Worm (Caenorhabditis elegans) whole organism, L2 larva: Measurements from ENCODE around the gene algn-6.

Experiments used
- C34F6.9 ChIP-seq: fragments of 150-350 bp; optimal IDR thresholded peaks from 2 replicates; lab custom pipeline; 2014; ENCODE audit warnings: missing biosample characterization, missing genetic modification characterization
- F13H6.1 ChIP-seq: sonication (generic microtip); optimal IDR thresholded peaks from 2 replicates; lab custom pipeline; 2016; ENCODE audit warnings: missing genetic modification characterization, missing compliant biosample characterization
- R02D3.7 ChIP-seq: fragments of 150-350 bp; optimal IDR thresholded peaks from 2 replicates; lab custom pipeline; 2014; ENCODE audit warnings: missing biosample characterization, missing genetic modification characterization
- Y55F3AM.14 ChIP-seq: fragments of 200-800 bp; sonication (Bioruptor generic); optimal IDR thresholded peaks from 2 replicates; lab custom pipeline; 2018; ENCODE audit warnings: mild to moderate bottlenecking, missing genetic modification characterization, missing compliant biosample characterization
- ZK546.5 ChIP-seq: sonication (generic microtip); optimal IDR thresholded peaks from 2 replicates; lab custom pipeline; 2017; ENCODE audit warnings: missing biosample characterization, missing genetic modification characterization
- alr-1 ChIP-seq: fragments of 150-350 bp; optimal IDR thresholded peaks from 2 replicates; lab custom pipeline; 2014; ENCODE audit warnings: missing biosample characterization, missing genetic modification characterization
- aly-2 ChIP-seq: fragments of 150-350 bp; optimal IDR thresholded peaks from 2 replicates; lab custom pipeline; 2014; ENCODE audit warnings: missing biosample characterization, missing genetic modification characterization
- ama-1 ChIP-seq: fragments of 150-350 bp; optimal IDR thresholded peaks from 2 replicates; lab custom pipeline; 2018; ENCODE audit warnings: inconsistent platforms
- blmp-1 ChIP-seq: sonication (generic microtip); optimal IDR thresholded peaks from 2 replicates; lab custom pipeline; 2017; ENCODE audit warnings: missing genetic modification characterization, mild to moderate bottlenecking, missing compliant biosample characterization, antibody characterized with exemption, moderate library complexity; ENCODE audit not compliant: insufficient read depth
- crh-2 ChIP-seq: sonication (generic microtip); optimal IDR thresholded peaks from 2 replicates; lab custom pipeline; 2017; ENCODE audit warnings: missing biosample characterization, missing genetic modification characterization
- egl-27 ChIP-seq: sonication (generic microtip); optimal IDR thresholded peaks from 3 replicates; lab custom pipeline; 2017; ENCODE audit warnings: missing biosample characterization, missing genetic modification reagents, missing genetic modification characterization
- elt-1 ChIP-seq: fragments of 150-350 bp; optimal IDR thresholded peaks from 2 replicates; lab custom pipeline; 2014; ENCODE audit warnings: missing biosample characterization, missing genetic modification characterization
- fos-1 ChIP-seq: fragments of 150-350 bp; optimal IDR thresholded peaks from 2 replicates; lab custom pipeline; 2014; ENCODE audit warnings: missing biosample characterization, missing genetic modification characterization
- gmeb-1 ChIP-seq: fragments of 150-350 bp; optimal IDR thresholded peaks from 2 replicates; lab custom pipeline; 2014; ENCODE audit warnings: missing biosample characterization, missing genetic modification characterization
- lin-11 ChIP-seq: fragments of 150-350 bp; sonication (generic microtip); optimal IDR thresholded peaks from 2 replicates; lab custom pipeline; 2014; ENCODE audit warnings: missing biosample characterization, missing genetic modification characterization, inconsistent platforms, mixed read lengths
- lin-13 ChIP-seq: fragments of 150-350 bp; optimal IDR thresholded peaks from 2 replicates; lab custom pipeline; 2014; ENCODE audit warnings: missing biosample characterization, missing genetic modification reagents, missing genetic modification characterization
- lin-39 ChIP-seq: fragments of 150-350 bp; optimal IDR thresholded peaks from 2 replicates; lab custom pipeline; 2014; ENCODE audit warnings: missing biosample characterization, missing genetic modification reagents, missing genetic modification characterization
- lsy-2 ChIP-seq, 2 experiments: fragments of 150-350 bp in 1 of 2; sonication (generic microtip) in 1 of 2; optimal IDR thresholded peaks; 2 replicates each; lab custom pipeline; 2014 to 2017; ENCODE audit warnings: missing biosample characterization in 2 of 2, missing genetic modification characterization in 2 of 2
- mab-5 ChIP-seq: fragments of 150-350 bp; optimal IDR thresholded peaks from 2 replicates; lab custom pipeline; 2014; ENCODE audit warnings: missing biosample characterization, missing genetic modification characterization
- mbf-1 ChIP-seq: sonication (generic microtip); optimal IDR thresholded peaks from 2 replicates; lab custom pipeline; 2017; ENCODE audit warnings: missing biosample characterization, missing genetic modification characterization
- nhr-12 ChIP-seq: fragments of 150-350 bp; optimal IDR thresholded peaks from 2 replicates; lab custom pipeline; 2014; ENCODE audit warnings: missing biosample characterization, missing genetic modification characterization
- nhr-129 ChIP-seq: fragments of 150-350 bp; optimal IDR thresholded peaks from 2 replicates; lab custom pipeline; 2014; ENCODE audit warnings: missing biosample characterization, missing genetic modification characterization
- nhr-21 ChIP-seq: fragments of 150-350 bp; optimal IDR thresholded peaks from 2 replicates; lab custom pipeline; 2014; ENCODE audit warnings: missing biosample characterization, missing genetic modification characterization
- nhr-237 ChIP-seq: fragments of 150-350 bp; optimal IDR thresholded peaks from 2 replicates; lab custom pipeline; 2014; ENCODE audit warnings: missing biosample characterization, missing genetic modification characterization
- nhr-6 ChIP-seq: fragments of 150-350 bp; optimal IDR thresholded peaks from 2 replicates; lab custom pipeline; 2014; ENCODE audit warnings: missing biosample characterization, missing genetic modification characterization
- nhr-77 ChIP-seq: fragments of 150-350 bp; optimal IDR thresholded peaks from 2 replicates; lab custom pipeline; 2014; ENCODE audit warnings: missing biosample characterization, missing genetic modification characterization
- peb-1 ChIP-seq: fragments of 150-350 bp; optimal IDR thresholded peaks from 2 replicates; lab custom pipeline; 2014; ENCODE audit warnings: missing biosample characterization, missing genetic modification characterization
- sma-3 ChIP-seq: sonication (generic microtip); optimal IDR thresholded peaks from 2 replicates; lab custom pipeline; 2016; ENCODE audit warnings: missing genetic modification reagents, missing genetic modification characterization, missing compliant biosample characterization
- sma-9 ChIP-seq, 2 experiments: fragments of 150-350 bp in 1 of 2; sonication (generic microtip) in 1 of 2; optimal IDR thresholded peaks; 2 replicates each; lab custom pipeline; 2014 to 2016; ENCODE audit warnings: missing genetic modification characterization in 2 of 2, mild to moderate bottlenecking in 1 of 2, missing biosample characterization in 1 of 2, missing compliant biosample characterization in 1 of 2, missing genetic modification reagents in 1 of 2, moderate library complexity in 1 of 2
- snpc-4 ChIP-seq: fragments of 150-350 bp; optimal IDR thresholded peaks from 2 replicates; lab custom pipeline; 2014; ENCODE audit warnings: missing biosample characterization, missing genetic modification characterization
- unc-55 ChIP-seq: fragments of 150-350 bp; sonication (generic microtip); optimal IDR thresholded peaks from 3 replicates; lab custom pipeline; 2014; ENCODE audit warnings: missing biosample characterization, missing genetic modification reagents, missing genetic modification characterization
- unc-62 ChIP-seq: fragments of 150-350 bp; optimal IDR thresholded peaks from 2 replicates; lab custom pipeline; 2014; ENCODE audit warnings: missing biosample characterization, missing genetic modification reagents, missing genetic modification characterization

algn-6 gene

DNA sequence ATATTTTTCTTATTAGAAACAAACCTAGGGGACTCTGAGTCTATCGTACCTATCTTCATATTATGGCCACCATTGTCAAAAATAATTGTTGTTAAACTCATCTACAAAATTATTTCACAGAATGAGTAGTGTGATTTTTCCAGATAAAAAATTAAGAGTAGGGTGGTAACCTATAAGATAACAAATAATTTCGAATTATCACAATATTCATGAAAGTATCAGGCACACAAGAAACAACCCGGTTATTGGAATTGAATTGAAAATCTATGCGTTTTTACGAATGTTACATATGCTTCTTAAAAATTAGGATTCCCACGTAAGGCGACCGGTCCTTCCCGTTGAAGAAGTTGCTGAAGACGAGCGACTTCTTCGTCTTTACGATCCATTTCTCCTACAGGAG is 2.4 kb upstream of the algn-6 start, which contains the start of gene arp-6:
arp-6 (minus strand) TSS at position 101 of the 400 bp plus-strand sequence.
- no peak for TF ChIP-seq nhr-12 (tag; lab: Kevin White, UChicago)
- no peak for TF ChIP-seq snpc-4 (tag; lab: Kevin White, UChicago)
- TF ChIP-seq nhr-237: no peak
- TF ChIP-seq mab-5 (tag; lab: Kevin White, UChicago): no peak
- TF ChIP-seq aly-2: no peak
- no peak for TF ChIP-seq F13H6.1 (tag; lab: Kevin White, UChicago)
- no peak for TF ChIP-seq lsy-2 (tag; optimal IDR thresholded peaks at IDR 0.05; lab: Kevin White, UChicago)
- TF ChIP-seq sma-3 (GFP tag; lab: Kevin White, UChicago): no peak
- no peak for TF ChIP-seq gmeb-1 (tag; lab: Kevin White, UChicago)
- TF ChIP-seq nhr-21 (tag; lab: Kevin White, UChicago): no peak
- no peak for TF ChIP-seq unc-62
- TF ChIP-seq ZK546.5 (tag; lab: Kevin White, UChicago): no peak
- TF ChIP-seq crh-2 (tag; lab: Kevin White, UChicago): no peak
- TF ChIP-seq lin-39: no peak
- TF ChIP-seq sma-9 (GFP tag; optimal IDR thresholded peaks at IDR 0.05; lab: Kevin White, UChicago): no peak
- no peak for TF ChIP-seq sma-9 (tag; optimal IDR thresholded peaks at IDR 0.05; lab: Kevin White, UChicago)
- no peak for TF ChIP-seq C34F6.9
- no peak for TF ChIP-seq unc-55 (GFP tag; lab: Kevin White, UChicago)
- no peak for TF ChIP-seq elt-1 (tag; lab: Kevin White, UChicago)
- TF ChIP-seq nhr-129: no peak
- TF ChIP-seq, all 48 proteins: peak for 0

DNA sequence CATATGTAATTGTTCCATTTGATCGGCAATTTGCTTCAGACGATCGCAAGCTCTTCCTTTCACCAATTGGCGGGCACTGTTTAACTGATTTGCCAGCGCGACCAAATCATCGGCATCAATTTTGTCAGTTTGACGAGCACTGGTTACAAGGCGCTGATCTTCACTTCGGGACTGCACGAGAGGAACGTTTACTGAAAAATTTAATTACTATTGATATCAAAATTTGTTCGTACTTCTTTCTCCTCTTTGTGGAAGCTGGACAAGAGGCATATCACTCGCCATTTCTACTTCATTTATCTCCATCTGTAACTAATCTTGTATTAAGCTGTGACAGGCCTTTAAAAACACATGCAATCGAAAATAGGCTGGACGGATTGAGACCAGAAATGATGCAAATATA is 1.7 kb upstream of the algn-6 start, which contains the start of gene C08B11.9:
C08B11.9 (minus strand) TSS at position 307 of the 400 bp plus-strand sequence.
- no peak for TF ChIP-seq egl-27 (tag; lab: Kevin White, UChicago)
- no peak for TF ChIP-seq Y55F3AM.14 (GFP tag; lab: Kevin White, UChicago)

DNA sequence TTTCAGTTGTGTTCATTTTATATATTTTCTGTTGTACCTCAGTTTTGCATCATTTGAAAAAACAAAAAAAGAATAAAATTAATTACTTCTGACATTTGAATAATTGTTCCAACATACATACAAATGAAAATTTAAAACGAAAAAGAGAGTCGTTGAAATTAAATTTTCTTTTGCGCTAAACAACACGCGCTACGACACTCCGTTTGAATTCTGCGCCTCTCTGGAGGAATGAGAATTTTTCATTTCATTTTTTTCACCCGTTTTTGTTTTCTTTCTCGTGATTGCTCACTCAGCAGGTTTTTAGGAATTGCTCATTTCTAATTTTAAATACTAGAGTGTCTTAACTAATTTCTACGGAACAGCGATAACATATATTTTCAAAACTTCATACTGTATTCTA is 2.0 kb downstream of the algn-6 start:
- TF ChIP-seq nhr-12 (tag; lab: Kevin White, UChicago) (no peak), nhr-129 (peak; percentile 38), R02D3.7 (no peak), alr-1 (no peak), unc-55 (GFP tag; lab: Kevin White, UChicago) (peak; percentile 67), lsy-2 (tag; optimal IDR thresholded peaks at IDR 0.05; lab: Kevin White, UChicago) (peak in 1 of 2 experiments; percentile 69), lin-13 (peak; percentile 34), C34F6.9 (peak; percentile 66)
- TF ChIP-seq, all 48 proteins: peak for 5

DNA sequence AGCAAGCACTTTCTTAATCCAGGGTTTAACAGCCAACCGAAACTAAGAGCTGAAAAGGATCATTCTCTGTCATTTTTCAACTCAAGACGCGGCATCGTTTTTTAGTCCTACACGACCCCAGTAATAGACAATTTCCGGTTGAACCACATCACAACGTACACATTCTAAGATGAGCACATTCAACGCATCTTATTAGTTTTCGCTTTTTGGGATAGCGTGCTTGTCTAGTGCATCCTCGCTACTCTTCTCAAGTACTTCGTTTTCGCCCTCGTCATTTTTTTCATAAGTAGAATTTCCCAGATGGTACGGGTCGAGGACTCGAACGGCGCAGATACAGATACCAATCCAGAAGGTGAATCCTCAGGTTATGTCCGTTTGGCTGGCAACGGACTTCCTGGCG is 2.7 kb downstream of the algn-6 start, which contains the start of gene T05H10.1:
T05H10.1 (plus strand) TSS at position 301 of the 400 bp plus-strand sequence.
- TF ChIP-seq blmp-1 (tag; lab: Kevin White, UChicago): no peak
- TF ChIP-seq mbf-1 (tag; lab: Kevin White, UChicago): no peak
- no peak for TF ChIP-seq F13H6.1 (tag; lab: Kevin White, UChicago)
- no peak for TF ChIP-seq fos-1
- no peak for TF ChIP-seq nhr-237
- TF ChIP-seq sma-3 (GFP tag; lab: Kevin White, UChicago): no peak
- TF ChIP-seq nhr-12 (tag; lab: Kevin White, UChicago): no peak
- no peak for TF ChIP-seq unc-62
- no peak for TF ChIP-seq aly-2
- TF ChIP-seq crh-2 (tag; lab: Kevin White, UChicago): no peak
- TF ChIP-seq peb-1: no peak
- no peak for TF ChIP-seq lin-39

DNA sequence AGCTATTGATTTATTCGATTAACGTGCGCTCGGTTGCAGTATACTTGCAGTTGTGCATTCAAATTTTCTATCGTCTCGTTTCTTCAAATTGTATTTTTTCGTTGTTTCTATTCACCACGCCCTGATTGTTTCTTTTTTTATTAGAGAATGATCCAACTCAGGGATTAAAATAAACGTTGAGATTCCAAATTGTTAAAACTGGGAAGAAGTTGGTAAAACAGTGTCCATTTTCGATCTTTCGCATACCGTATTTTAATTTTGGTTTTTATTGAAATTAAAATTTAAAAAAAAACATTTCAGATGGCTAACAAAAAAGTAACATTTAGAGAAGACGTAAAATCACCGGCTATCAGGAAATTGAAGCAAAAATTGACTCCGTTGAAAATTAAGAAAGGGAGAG is 7.7 kb downstream of the algn-6 start, which contains the start of gene apn-1:
apn-1 (plus strand) TSS at position 301 of the 400 bp plus-strand sequence.
- no peak for TF ChIP-seq snpc-4 (tag; lab: Kevin White, UChicago)
- TF ChIP-seq nhr-237: no peak
- no peak for TF ChIP-seq mab-5 (tag; lab: Kevin White, UChicago)
- no peak for TF ChIP-seq nhr-77 (tag; lab: Kevin White, UChicago)
- TF ChIP-seq lin-13: no peak
- no peak for TF ChIP-seq mbf-1 (tag; lab: Kevin White, UChicago)
- TF ChIP-seq ama-1 (lab: Kevin White, UChicago): no peak
- TF ChIP-seq aly-2: no peak
- TF ChIP-seq gmeb-1 (tag; lab: Kevin White, UChicago): no peak
- no peak for TF ChIP-seq egl-27 (tag; lab: Kevin White, UChicago)
- no peak for TF ChIP-seq sma-9 (GFP tag; optimal IDR thresholded peaks at IDR 0.05; lab: Kevin White, UChicago)
- TF ChIP-seq sma-9 (tag; optimal IDR thresholded peaks at IDR 0.05; lab: Kevin White, UChicago): no peak

DNA sequence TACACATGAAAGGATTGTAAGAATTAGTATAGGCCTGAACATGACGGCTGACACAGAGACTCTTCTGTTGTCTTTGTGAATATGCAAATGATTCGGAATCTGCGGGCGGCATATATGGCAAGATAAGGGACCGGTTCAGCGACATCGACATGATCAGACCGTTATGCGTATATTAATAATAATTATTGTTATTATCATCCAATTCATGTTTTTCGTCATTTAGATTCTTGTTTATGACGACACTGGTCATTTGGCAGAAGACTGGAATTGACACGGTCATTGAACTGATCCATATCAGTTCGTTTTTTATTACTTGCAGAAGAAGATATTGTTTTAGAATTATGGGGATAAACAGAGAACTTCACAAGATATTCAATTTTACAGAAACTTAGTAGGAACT is 10.9 kb downstream of the algn-6 start, which contains the start of gene mtre-1:
mtre-1 (minus strand) TSS at position 101 of the 400 bp plus-strand sequence.
- no peak for TF ChIP-seq ama-1 (lab: Kevin White, UChicago)
- no peak for TF ChIP-seq nhr-6 (tag; lab: Kevin White, UChicago)
- no peak for TF ChIP-seq lin-11
